Worm (Caenorhabditis elegans) whole organism, L4 larva: ENCODE data around the gene ZK673.5.

Source experiments
- F49E8.2 ChIP-seq: sonication (generic microtip); optimal IDR thresholded peaks from 2 replicates; lab custom pipeline; 2016; ENCODE audit warnings: missing compliant biosample characterization, mild to moderate bottlenecking, missing genetic modification characterization, borderline replicate concordance
- T20F7.1 ChIP-seq: fragments of 200-800 bp; sonication (Bioruptor generic); optimal IDR thresholded peaks from 2 replicates; lab custom pipeline; 2018; ENCODE audit warnings: mild to moderate bottlenecking, missing genetic modification characterization, missing compliant biosample characterization
- T26A8.4 ChIP-seq: fragments of 200-800 bp; sonication (Bioruptor generic); IDR thresholded peaks from 2 replicates; pipeline ENCODE4 v1.3.6; 2022; ENCODE audit warnings: missing genetic modification characterization, missing compliant biosample characterization
- aha-1 ChIP-seq: fragments of 150-350 bp; peaks from one replicate; lab custom pipeline; 2014; ENCODE audit warnings: missing biosample characterization, missing genetic modification characterization
- aly-2 ChIP-seq: sonication (generic microtip); optimal IDR thresholded peaks from 2 replicates; lab custom pipeline; 2018; ENCODE audit warnings: missing biosample characterization, missing genetic modification characterization
- ama-1 ChIP-seq: fragments of 150-350 bp; optimal IDR thresholded peaks from 2 replicates; lab custom pipeline; 2014; ENCODE audit warnings: inconsistent platforms, mixed read lengths
- cey-2 ChIP-seq: sonication (generic microtip); optimal IDR thresholded peaks from 3 replicates; lab custom pipeline; 2017; ENCODE audit warnings: missing genetic modification characterization, mild to moderate bottlenecking, missing compliant biosample characterization, antibody characterized with exemption, borderline replicate concordance; ENCODE audit not compliant: insufficient read depth
- daf-12 ChIP-seq: fragments of 150-350 bp; optimal IDR thresholded peaks from 2 replicates; lab custom pipeline; 2014; ENCODE audit warnings: missing biosample characterization, missing genetic modification reagents, missing genetic modification characterization
- daf-16 ChIP-seq, 3 experiments: sonication (generic microtip); optimal IDR thresholded peaks; 2 replicates each; lab custom pipeline; 2016 to 2017; ENCODE audit warnings: missing genetic modification characterization in 3 of 3, missing genetic modification reagents in 3 of 3, mild to moderate bottlenecking in 2 of 3, missing compliant biosample characterization in 2 of 3, missing biosample characterization in 1 of 3, moderate library complexity in 1 of 3
- dmd-6 ChIP-seq: fragments of 200-800 bp; sonication (Bioruptor generic); IDR thresholded peaks from 2 replicates; pipeline ENCODE4 v1.3.6; 2022; ENCODE audit warnings: missing genetic modification reagents, missing genetic modification characterization, missing compliant biosample characterization
- dpl-1 ChIP-seq: fragments of 150-350 bp; optimal IDR thresholded peaks from 2 replicates; lab custom pipeline; 2014; ENCODE audit warnings: missing biosample characterization, missing genetic modification reagents, missing genetic modification characterization
- duxl-1 ChIP-seq: sonication (generic microtip); optimal IDR thresholded peaks from 2 replicates; lab custom pipeline; 2016; ENCODE audit warnings: mild to moderate bottlenecking, missing genetic modification characterization, moderate library complexity, missing compliant biosample characterization; ENCODE audit not compliant: poor library complexity
- hif-1 ChIP-seq, 2 experiments: sonication (generic microtip); optimal IDR thresholded peaks; 2 replicates each; lab custom pipeline; 2016 to 2017; ENCODE audit warnings: missing compliant biosample characterization in 2 of 2, missing genetic modification characterization in 2 of 2, missing genetic modification reagents in 2 of 2, missing genotype in 2 of 2, mild to moderate bottlenecking in 1 of 2
- hlh-11 ChIP-seq: fragments of 200-800 bp; sonication (Bioruptor generic); optimal IDR thresholded peaks from 2 replicates; lab custom pipeline; 2018; ENCODE audit warnings: mild to moderate bottlenecking, missing genetic modification characterization, missing compliant biosample characterization
- hlh-30 ChIP-seq: sonication (generic microtip); optimal IDR thresholded peaks from 2 replicates; lab custom pipeline; 2017; ENCODE audit warnings: antibody characterized with exemption, mild to moderate bottlenecking, missing genetic modification characterization, missing compliant biosample characterization; ENCODE audit not compliant: insufficient read depth
- hmg-1.1 ChIP-seq: fragments of 200-800 bp; sonication (Bioruptor generic); IDR thresholded peaks from 2 replicates; pipeline ENCODE4 v1.3.6; 2022; ENCODE audit warnings: missing genetic modification reagents, missing genetic modification characterization, missing compliant biosample characterization
- lim-7 ChIP-seq: fragments of 200-800 bp; sonication (Bioruptor generic); IDR thresholded peaks from 2 replicates; pipeline ENCODE4 v1.3.6; 2022; ENCODE audit warnings: missing genetic modification characterization, missing compliant biosample characterization
- lin-15B ChIP-seq: fragments of 150-350 bp; sonication (generic microtip); optimal IDR thresholded peaks from 3 replicates; lab custom pipeline; 2014; ENCODE audit warnings: missing biosample characterization, missing genetic modification characterization
- lir-3 ChIP-seq: sonication (generic microtip); optimal IDR thresholded peaks from 2 replicates; lab custom pipeline; 2016; ENCODE audit warnings: mild to moderate bottlenecking, missing genetic modification characterization, missing compliant biosample characterization
- lsy-2 ChIP-seq, 2 experiments: fragments of 150-350 bp in 1 of 2; sonication (generic microtip) in 1 of 2; optimal IDR thresholded peaks; 2 replicates each; lab custom pipeline; 2014 to 2017; ENCODE audit warnings: missing biosample characterization in 2 of 2, missing genetic modification characterization in 2 of 2
- mdl-1 ChIP-seq, 2 experiments: fragments of 150-350 bp in 1 of 2; sonication (generic microtip) in 1 of 2; optimal IDR thresholded peaks; 2 replicates each; lab custom pipeline; 2014 to 2017; ENCODE audit warnings: missing biosample characterization in 2 of 2, missing genetic modification characterization in 2 of 2
- mep-1 ChIP-seq: fragments of 150-350 bp; sonication (generic microtip); optimal IDR thresholded peaks from 3 replicates; lab custom pipeline; 2014; ENCODE audit warnings: missing biosample characterization, missing genetic modification characterization
- mes-2 ChIP-seq: sonication (generic microtip); optimal IDR thresholded peaks from 2 replicates; lab custom pipeline; 2016; ENCODE audit warnings: missing genotype, mild to moderate bottlenecking, missing genetic modification characterization, missing compliant biosample characterization; ENCODE audit not compliant: poor library complexity, severe bottlenecking
- mxl-3 ChIP-seq: fragments of 200-800 bp; sonication (Bioruptor generic); optimal IDR thresholded peaks from 2 replicates; lab custom pipeline; 2018; ENCODE audit warnings: mild to moderate bottlenecking, missing genetic modification characterization, missing compliant biosample characterization
- nhr-102 ChIP-seq: sonication (generic microtip); optimal IDR thresholded peaks from 2 replicates; lab custom pipeline; 2016; ENCODE audit warnings: mild to moderate bottlenecking, missing genetic modification characterization, moderate library complexity, missing compliant biosample characterization
- nhr-11 ChIP-seq: fragments of 150-350 bp; optimal IDR thresholded peaks from 2 replicates; lab custom pipeline; 2014; ENCODE audit warnings: missing biosample characterization, missing genetic modification characterization
- nhr-111 ChIP-seq: fragments of 200-800 bp; sonication (Bioruptor generic); optimal IDR thresholded peaks from 2 replicates; lab custom pipeline; 2018; ENCODE audit warnings: mild to moderate bottlenecking, missing genetic modification characterization, missing compliant biosample characterization
- nhr-237 ChIP-seq: sonication (generic microtip); optimal IDR thresholded peaks from 2 replicates; lab custom pipeline; 2017; ENCODE audit warnings: missing biosample characterization, missing genetic modification characterization
- nhr-28 ChIP-seq: fragments of 150-350 bp; optimal IDR thresholded peaks from 2 replicates; lab custom pipeline; 2014; ENCODE audit warnings: missing biosample characterization, missing genetic modification characterization
- nhr-76 ChIP-seq: fragments of 150-350 bp; optimal IDR thresholded peaks from 2 replicates; lab custom pipeline; 2014; ENCODE audit warnings: missing biosample characterization, missing genetic modification characterization
- pha-4 ChIP-seq, 2 experiments: fragments of 150-350 bp in 1 of 2; fragments of 200-800 bp in 1 of 2; sonication (Bioruptor generic) in 1 of 2; IDR thresholded peaks in 1 of 2; optimal IDR thresholded peaks in 1 of 2; 2 replicates each; pipeline versions ENCODE4 v1.3.6 to Lab custom; 2014 to 2022; ENCODE audit warnings: missing genetic modification characterization in 2 of 2, missing genetic modification reagents in 2 of 2, missing biosample characterization in 1 of 2, missing compliant biosample characterization in 1 of 2
- rbr-2 ChIP-seq: sonication (generic microtip); optimal IDR thresholded peaks from 2 replicates; lab custom pipeline; 2016; ENCODE audit warnings: missing genotype, missing genetic modification characterization, missing compliant biosample characterization
- skn-1 ChIP-seq: fragments of 150-350 bp; optimal IDR thresholded peaks from 2 replicates; lab custom pipeline; 2014; ENCODE audit warnings: missing biosample characterization, missing genetic modification characterization
- snpc-1.2 ChIP-seq: fragments of 200-800 bp; sonication (Bioruptor generic); IDR thresholded peaks from 2 replicates; pipeline ENCODE4 v1.3.6; 2022; ENCODE audit warnings: missing genetic modification reagents, missing genetic modification characterization, missing compliant biosample characterization
- spr-1 ChIP-seq: sonication (generic microtip); optimal IDR thresholded peaks from 2 replicates; lab custom pipeline; 2016; ENCODE audit warnings: mild to moderate bottlenecking, missing genetic modification characterization, missing compliant biosample characterization
- spr-3 ChIP-seq: fragments of 200-800 bp; sonication (Bioruptor generic); optimal IDR thresholded peaks from 2 replicates; lab custom pipeline; 2018; ENCODE audit warnings: mild to moderate bottlenecking, missing genetic modification characterization, missing compliant biosample characterization
- tag-97 ChIP-seq: fragments of 200-800 bp; sonication (Bioruptor generic); IDR thresholded peaks from 2 replicates; pipeline ENCODE4 v1.3.6; 2022; ENCODE audit warnings: missing genetic modification characterization, missing compliant biosample characterization
- tra-1 ChIP-seq: fragments of 200-800 bp; sonication (Bioruptor generic); IDR thresholded peaks from 2 replicates; pipeline ENCODE4 v1.3.6; 2022; ENCODE audit warnings: missing genetic modification reagents, missing genetic modification characterization, missing compliant biosample characterization
- unc-62 ChIP-seq, 3 experiments: fragments of 150-350 bp in 1 of 3; sonication (generic microtip); optimal IDR thresholded peaks in 2 of 3; peaks in 1 of 3; 1 replicate in 1 of 3; 2 replicates in 2 of 3; lab custom pipeline; 2014 to 2017; ENCODE audit warnings: missing biosample characterization in 3 of 3, missing genetic modification characterization in 3 of 3, missing genetic modification reagents in 3 of 3, missing genotype in 1 of 3
- zag-1 ChIP-seq: fragments of 150-350 bp; optimal IDR thresholded peaks from 2 replicates; lab custom pipeline; 2014; ENCODE audit warnings: missing biosample characterization, missing genetic modification characterization
- zfp-2 ChIP-seq: sonication (generic microtip); optimal IDR thresholded peaks from 2 replicates; lab custom pipeline; 2016; ENCODE audit warnings: mild to moderate bottlenecking, missing genetic modification characterization, missing compliant biosample characterization

ZK673.5 gene

ce11 chrII:10444971-10445707, 16.2 kb upstream of the ZK673.5 start:
- TF ChIP-seq daf-16 (GFP tag; optimal IDR thresholded peaks at IDR 0.05; lab: Kevin White, UChicago) (peak in 1 of 2 experiments; percentile 97), daf-16 (tag; optimal IDR thresholded peaks at IDR 0.05; lab: Kevin White, UChicago) (peak; percentile 1), hmg-1.1 (GFP tag; lab: Robert Waterston, UW) (no peak), unc-62 (GFP tag; optimal IDR thresholded peaks at IDR 0.05 in 1 of 2; lab: Kevin White, UChicago) (no peak), unc-62 (tag; optimal IDR thresholded peaks at IDR 0.05; lab: Kevin White, UChicago) (no peak), T20F7.1 (GFP tag; lab: Kevin White, UChicago) (peak; percentile 36), lsy-2 (tag; optimal IDR thresholded peaks at IDR 0.05; lab: Kevin White, UChicago) (peak in 1 of 2 experiments; percentile 80), duxl-1 (no peak), rbr-2 (tag; lab: Kevin White, UChicago) (no peak), nhr-102 (no peak), hlh-30 (tag; lab: Kevin White, UChicago) (peak; percentile 23), F49E8.2 (tag; lab: Kevin White, UChicago) (no peak), hlh-11 (tag; lab: Kevin White, UChicago) (peak; percentile 35), aha-1 (tag; lab: Kevin White, UChicago) (peak; percentile 71)

ce11 chrII:10445738-10446137, 15.6 kb upstream of the ZK673.5 start:
- no peak for TF ChIP-seq spr-1 (tag; lab: Kevin White, UChicago)
- TF ChIP-seq mes-2 (tag; lab: Kevin White, UChicago): peak; percentile 44
- TF ChIP-seq nhr-76 (tag; lab: Kevin White, UChicago): no peak
- no peak for TF ChIP-seq pha-4 (GFP tag; IDR thresholded peaks at IDR 0.05; lab: Robert Waterston, UW)
- TF ChIP-seq pha-4 (tag; optimal IDR thresholded peaks at IDR 0.05; lab: Kevin White, UChicago): peak; percentile 8
- TF ChIP-seq daf-16 (GFP tag; optimal IDR thresholded peaks at IDR 0.05; lab: Kevin White, UChicago): no peak
- peak; percentile 27 for TF ChIP-seq daf-16 (tag; optimal IDR thresholded peaks at IDR 0.05; lab: Kevin White, UChicago)
- TF ChIP-seq nhr-237: no peak
- TF ChIP-seq mep-1: peak; percentile 3
- TF ChIP-seq snpc-1.2 (GFP tag; lab: Robert Waterston, UW): no peak
- no peak for TF ChIP-seq skn-1 (tag; lab: Kevin White, UChicago)
- TF ChIP-seq hmg-1.1 (GFP tag; lab: Robert Waterston, UW): peak; percentile 64
- TF ChIP-seq mxl-3 (GFP tag; lab: Kevin White, UChicago): peak; percentile 66
- no peak for TF ChIP-seq spr-3 (GFP tag; lab: Kevin White, UChicago)
- peak in 1 of 2 experiments; percentile 30 for TF ChIP-seq hif-1 (tag; optimal IDR thresholded peaks at IDR 0.05; lab: Kevin White, UChicago)
- no peak for TF ChIP-seq daf-12 (tag; lab: Kevin White, UChicago)
- TF ChIP-seq nhr-11 (tag; lab: Kevin White, UChicago): peak; percentile 75
- no peak for TF ChIP-seq lir-3 (tag; lab: Kevin White, UChicago)
- TF ChIP-seq tra-1 (GFP tag; lab: Robert Waterston, UW): peak; percentile 52; the same call in 1 of the 2 replicates
- no peak for TF ChIP-seq cey-2
- peak; percentile 51 to 67 for TF ChIP-seq mdl-1 (tag; optimal IDR thresholded peaks at IDR 0.05; lab: Kevin White, UChicago)
- TF ChIP-seq ama-1 (lab: Kevin White, UChicago): peak; percentile 23
- TF ChIP-seq dmd-6 (GFP tag; lab: Robert Waterston, UW): peak; percentile 38; the same call in 1 of the 2 replicates
- TF ChIP-seq hlh-30 (tag; lab: Kevin White, UChicago): peak; percentile 49
- peak; percentile 28 for TF ChIP-seq hlh-11 (tag; lab: Kevin White, UChicago)
- TF ChIP-seq zag-1 (tag; lab: Kevin White, UChicago): no peak
- no peak for TF ChIP-seq lin-15B (tag; lab: Kevin White, UChicago)
- peak; percentile 83 for TF ChIP-seq aha-1 (tag; lab: Kevin White, UChicago)
- peak; percentile 17 for TF ChIP-seq dpl-1
- peak; percentile 33 for TF ChIP-seq rbr-2 (tag; lab: Kevin White, UChicago)
- no peak for TF ChIP-seq aly-2 (tag; lab: Kevin White, UChicago)
- no peak for TF ChIP-seq T26A8.4 (GFP tag; lab: Robert Waterston, UW)
- no peak for TF ChIP-seq zfp-2 (tag; lab: Kevin White, UChicago)
- TF ChIP-seq lim-7 (GFP tag; lab: Robert Waterston, UW): no peak
- no peak for TF ChIP-seq nhr-111 (GFP tag; lab: Kevin White, UChicago)
- no peak for TF ChIP-seq tag-97
- TF ChIP-seq nhr-28: peak; percentile 77
- TF ChIP-seq, all 104 proteins: peak for 18
